Worm (Caenorhabditis elegans) whole organism, young adult: ENCODE results near the gene C47E12.13.

ENCODE experiments used
- C17E4.6 ChIP-seq: fragments of 200-800 bp; sonication (Bioruptor generic); IDR thresholded peaks from 2 replicates; pipeline ENCODE4 v1.3.6; 2022; ENCODE audit warnings: missing genetic modification reagents, missing genetic modification characterization, missing compliant biosample characterization
- atf-7 ChIP-seq: sonication (generic microtip); optimal IDR thresholded peaks from 2 replicates; lab custom pipeline; 2017; ENCODE audit warnings: mild to moderate bottlenecking, missing genetic modification characterization, missing compliant biosample characterization
- dox-1 ChIP-seq: fragments of 200-800 bp; sonication (Bioruptor generic); IDR thresholded peaks from 2 replicates; pipeline ENCODE4 v1.3.6; 2022; ENCODE audit warnings: missing genetic modification reagents, missing genetic modification characterization, missing compliant biosample characterization
- hrde-1 ChIP-seq: sonication (generic microtip); optimal IDR thresholded peaks from 2 replicates; lab custom pipeline; 2016; ENCODE audit warnings: missing genetic modification characterization, mild to moderate bottlenecking, missing compliant biosample characterization, moderate library complexity, missing genotype, missing genetic modification reagents, borderline replicate concordance
- let-526 ChIP-seq: fragments of 200-800 bp; sonication (Bioruptor generic); IDR thresholded peaks from 2 replicates; pipeline ENCODE4 v1.3.6; 2022; ENCODE audit warnings: missing genetic modification reagents, missing genetic modification characterization, missing compliant biosample characterization
- lin-35 ChIP-seq, 3 experiments: fragments of 150-350 bp in 2 of 3; sonication (generic microtip) in 1 of 3; optimal IDR thresholded peaks; 2 replicates each; lab custom pipeline; 2014 to 2018; ENCODE audit warnings: missing biosample characterization in 3 of 3, missing genetic modification characterization in 3 of 3, missing genetic modification reagents in 3 of 3
- nhr-179 ChIP-seq: sonication (generic microtip); optimal IDR thresholded peaks from 2 replicates; lab custom pipeline; 2016; ENCODE audit warnings: mild to moderate bottlenecking, missing genetic modification characterization, missing compliant biosample characterization
- pha-4 ChIP-seq: fragments of 150-350 bp; sonication (generic microtip); optimal IDR thresholded peaks from 2 replicates; lab custom pipeline; 2014; ENCODE audit warnings: missing biosample characterization, missing genetic modification reagents, missing genetic modification characterization
- snpc-4 ChIP-seq, 5 experiments: fragments of 150-350 bp in 1 of 5; sonication (generic microtip) in 4 of 5; optimal IDR thresholded peaks; 2 replicates each; lab custom pipeline; 2014 to 2018; ENCODE audit warnings: missing genetic modification characterization in 5 of 5, missing biosample characterization in 3 of 5, antibody characterized with exemption in 2 of 5, mild to moderate bottlenecking in 2 of 5, missing compliant biosample characterization in 2 of 5, missing genotype in 2 of 5, moderate library complexity in 2 of 5, missing genetic modification reagents in 1 of 5
- unc-62 ChIP-seq: fragments of 150-350 bp; optimal IDR thresholded peaks from 2 replicates; lab custom pipeline; 2014; ENCODE audit warnings: missing biosample characterization, missing genetic modification reagents, missing genetic modification characterization

DNA sequence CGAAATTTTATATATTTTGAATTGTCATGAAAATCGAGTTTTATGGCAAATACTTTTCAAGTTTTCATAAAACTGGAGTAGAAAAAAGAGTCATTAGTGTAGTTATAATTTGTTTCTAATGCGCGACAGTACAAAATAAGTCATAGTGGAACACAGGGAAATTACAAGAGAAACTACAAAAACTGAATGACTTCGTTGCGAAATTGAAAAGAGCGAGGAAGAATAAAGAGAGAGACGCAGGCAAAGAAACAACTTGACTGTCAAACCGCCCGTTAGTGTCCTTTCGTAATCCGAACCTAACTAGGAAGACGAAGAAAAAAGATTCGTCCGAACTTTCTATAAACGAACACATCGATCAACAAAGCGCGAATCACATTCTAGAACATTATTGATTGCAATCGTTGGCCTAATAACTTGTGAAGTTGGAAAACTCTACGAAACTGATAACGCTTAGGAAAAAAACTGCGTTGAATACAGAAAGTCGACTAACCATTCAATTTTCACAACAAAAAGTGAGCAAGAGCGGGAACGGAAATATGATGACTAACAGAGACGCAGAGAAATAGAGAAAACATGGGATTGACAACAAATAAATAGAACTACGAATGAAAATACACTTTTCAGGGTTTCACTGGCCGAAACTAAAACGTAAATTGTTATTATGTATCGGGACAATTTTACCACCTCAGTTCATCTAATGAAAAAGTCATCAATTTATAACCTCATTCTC is 13.1 kb downstream of the C47E12.13 start:
- no peak for TF ChIP-seq dox-1 (GFP tag; lab: Robert Waterston, UW)
- no peak for TF ChIP-seq pha-4 (tag; lab: Kevin White, UChicago)
- no peak for TF ChIP-seq lin-35 (GFP tag; optimal IDR thresholded peaks at IDR 0.05; lab: Kevin White, UChicago)
- no peak for TF ChIP-seq unc-62 (GFP tag; lab: Kevin White, UChicago)
- no peak for TF ChIP-seq atf-7 (tag; lab: Kevin White, UChicago)
- no peak for TF ChIP-seq let-526
- no peak for TF ChIP-seq snpc-4 (GFP tag; optimal IDR thresholded peaks at IDR 0.05; lab: Kevin White, UChicago)
- no peak for TF ChIP-seq snpc-4 (tag; optimal IDR thresholded peaks at IDR 0.05; lab: Kevin White, UChicago)
- no peak for TF ChIP-seq nhr-179 (tag; lab: Kevin White, UChicago)
- TF ChIP-seq C17E4.6 (GFP tag; lab: Robert Waterston, UW), result no peak
- no peak for TF ChIP-seq hrde-1 (tag; lab: Kevin White, UChicago)
